Worm (Caenorhabditis elegans): Measurements from ENCODE around the gene srd-21.

The srd-21 gene

ce11 chrV:16603102-16603501 lies 26.6 kb upstream of the srd-21 start, which contains the start of gene T03E6.8:
Gene T03E6.8, minus strand, starts transcription at chrV:16603202.
- TF ChIP-seq elt-3 (tag; optimal IDR thresholded peaks at IDR 0.05) (no peak), hmg-11 (tag; optimal IDR thresholded peaks at IDR 0.05) (no peak), nhr-67 (tag; optimal IDR thresholded peaks at IDR 0.05) (no peak), aly-2 (tag; optimal IDR thresholded peaks at IDR 0.05) (no peak), lin-39 (tag; optimal IDR thresholded peaks at IDR 0.05) (no peak), snpc-4 (tag; optimal IDR thresholded peaks at IDR 0.05) (no peak), eor-1 (tag; optimal IDR thresholded peaks at IDR 0.05) (no peak), fos-1 (tag; optimal IDR thresholded peaks at IDR 0.05) (no peak), fkh-2 (tag; optimal IDR thresholded peaks at IDR 0.05) (no peak), pha-4 (tag; optimal IDR thresholded peaks at IDR 0.05) (no peak), unc-39 (tag; optimal IDR thresholded peaks at IDR 0.05) (no peak), nhr-23 (tag; optimal IDR thresholded peaks at IDR 0.05) (no peak), elt-2 (tag; optimal IDR thresholded peaks at IDR 0.05) (no peak), ama-1 (optimal IDR thresholded peaks at IDR 0.05) (no peak), elt-1 (tag; optimal IDR thresholded peaks at IDR 0.05) (no peak), ceh-28 (tag; optimal IDR thresholded peaks at IDR 0.05) (no peak), ceh-82 (tag; optimal IDR thresholded peaks at IDR 0.05) (no peak), nhr-77 (tag; optimal IDR thresholded peaks at IDR 0.05) (no peak), nfya-1 (tag; optimal IDR thresholded peaks at IDR 0.05; ENCODE audit: insufficient read depth) (no peak), egl-5 (tag; optimal IDR thresholded peaks at IDR 0.05) (no peak)

ce11 chrV:16604301-16604700 lies 25.4 kb upstream of the srd-21 start:
- TF ChIP-seq lin-15B (tag; optimal IDR thresholded peaks at IDR 0.05) (no peak), pqm-1 (tag; optimal IDR thresholded peaks at IDR 0.05) (peak; percentile 56), elt-2 (tag; optimal IDR thresholded peaks at IDR 0.05) (peak; percentile 42)

- TF ChIP-seq hmg-11 (tag; optimal IDR thresholded peaks at IDR 0.05) (no peak), pqm-1 (tag; optimal IDR thresholded peaks at IDR 0.05) (peak; percentile 0), elt-2 (tag; optimal IDR thresholded peaks at IDR 0.05) (peak; percentile 50)
Observed at ce11 chrV:16605463-16605862, 24.2 kb upstream of the srd-21 start.

- TF ChIP-seq ztf-4 (tag; optimal IDR thresholded peaks at IDR 0.05) (no peak), mml-1 (tag; optimal IDR thresholded peaks at IDR 0.05) (no peak), nhr-12 (tag; optimal IDR thresholded peaks at IDR 0.05) (no peak), nhr-237 (tag; optimal IDR thresholded peaks at IDR 0.05) (no peak), pha-4 (tag; optimal IDR thresholded peaks at IDR 0.05) (no peak)
Observed at ce11 chrV:16606313-16606712, 23.4 kb upstream of the srd-21 start, which contains the start of gene Y32B12C.1. Gene Y32B12C.1, plus strand, starts transcription at chrV:16606613.

- peak; percentile 81 for TF ChIP-seq pqm-1 (tag; optimal IDR thresholded peaks at IDR 0.05)
- TF ChIP-seq ama-1 (optimal IDR thresholded peaks at IDR 0.05), result no peak
- TF ChIP-seq elt-3 (tag; optimal IDR thresholded peaks at IDR 0.05), result no peak
- TF ChIP-seq elt-2 (tag; optimal IDR thresholded peaks at IDR 0.05), result peak; percentile 59
- peak; percentile 63 for TF ChIP-seq jun-1 (tag; optimal IDR thresholded peaks at IDR 0.05)
- no peak for TF ChIP-seq zag-1 (tag; optimal IDR thresholded peaks at IDR 0.05)
- TF ChIP-seq ceh-9 (tag; optimal IDR thresholded peaks at IDR 0.05), result no peak
- peak; percentile 56 for TF ChIP-seq pha-4 (tag; optimal IDR thresholded peaks at IDR 0.05)
- TF ChIP-seq lsy-12 (tag; optimal IDR thresholded peaks at IDR 0.05), result no peak
Observed at ce11 chrV:16608478-16608877, 21.2 kb upstream of the srd-21 start.

- TF ChIP-seq unc-62 (GFP tag; optimal IDR thresholded peaks at IDR 0.05), result no peak
- TF ChIP-seq nhr-12 (tag; optimal IDR thresholded peaks at IDR 0.05), result no peak
- TF ChIP-seq ztf-11 (tag; optimal IDR thresholded peaks at IDR 0.05), result no peak
- TF ChIP-seq ztf-4 (tag; optimal IDR thresholded peaks at IDR 0.05), result no peak
- TF ChIP-seq tbx-2 (tag; optimal IDR thresholded peaks at IDR 0.05), result no peak
- no peak for TF ChIP-seq egl-5 (tag; optimal IDR thresholded peaks at IDR 0.05)
- no peak for TF ChIP-seq elt-1 (tag; optimal IDR thresholded peaks at IDR 0.05)
- TF ChIP-seq snpc-4 (tag; optimal IDR thresholded peaks at IDR 0.05), result no peak
- peak; percentile 87 for TF ChIP-seq elt-2 (tag; optimal IDR thresholded peaks at IDR 0.05)
- TF ChIP-seq nhr-23 (tag; optimal IDR thresholded peaks at IDR 0.05), result no peak
- TF ChIP-seq nhr-76 (tag; optimal IDR thresholded peaks at IDR 0.05), result no peak
- TF ChIP-seq R02D3.7 (tag; optimal IDR thresholded peaks at IDR 0.05), result no peak
- peak; percentile 48 for TF ChIP-seq pha-4 (tag; optimal IDR thresholded peaks at IDR 0.05)
- TF ChIP-seq nhr-43 (tag; optimal IDR thresholded peaks at IDR 0.05; ENCODE audit: poor library complexity, severe bottlenecking), result no peak
- TF ChIP-seq unc-39 (tag; optimal IDR thresholded peaks at IDR 0.05), result no peak
- TF ChIP-seq ceh-82 (tag; optimal IDR thresholded peaks at IDR 0.05), result no peak
- TF ChIP-seq pqm-1 (tag; optimal IDR thresholded peaks at IDR 0.05), result peak; percentile 78
- TF ChIP-seq jun-1 (tag; optimal IDR thresholded peaks at IDR 0.05), result peak; percentile 48
- TF ChIP-seq ceh-16 (tag; optimal IDR thresholded peaks at IDR 0.05), result no peak
- TF ChIP-seq nhr-237 (tag; optimal IDR thresholded peaks at IDR 0.05), result no peak
- TF ChIP-seq nhr-25 (tag; optimal IDR thresholded peaks at IDR 0.05), result no peak
Observed at ce11 chrV:16610094-16610493, 19.6 kb upstream of the srd-21 start.

All from whole organism, L3 larva.